Worm (Caenorhabditis elegans) whole organism, L4/young adult: Measurements from ENCODE around the gene F08G12.1.

Experiments
- W03F9.2 ChIP-seq: fragments of 150-350 bp; optimal IDR thresholded peaks from 2 replicates; lab custom pipeline; 2014; ENCODE audit warnings: missing biosample characterization, missing genetic modification characterization
- him-1 ChIP-seq: sonication (generic microtip); optimal IDR thresholded peaks from 2 replicates; lab custom pipeline; 2016; ENCODE audit warnings: missing genotype, missing genetic modification reagents, missing genetic modification characterization, missing compliant biosample characterization

- TF ChIP-seq him-1 (tag; lab: Kevin White, UChicago) (no peak), W03F9.2 (no peak)
Measured at ce11 chrX:11337095-11337494, 31.4 kb upstream of the F08G12.1 start.
